Worm (Caenorhabditis elegans) whole organism, L4 larva: ENCODE measurements around the gene T10G3.1.

Experiments
- dmd-9 ChIP-seq: fragments of 200-800 bp; sonication (Bioruptor generic); IDR thresholded peaks from 2 replicates; pipeline ENCODE4 v1.3.6; 2022; ENCODE audit warnings: missing genetic modification reagents, missing genetic modification characterization, missing compliant biosample characterization
- lsy-2 ChIP-seq, 2 experiments: fragments of 150-350 bp in 1 of 2; sonication (generic microtip) in 1 of 2; optimal IDR thresholded peaks; 2 replicates each; lab custom pipeline; 2014 to 2017; ENCODE audit warnings: missing biosample characterization in 2 of 2, missing genetic modification characterization in 2 of 2
- mdt-29 ChIP-seq: fragments of 200-800 bp; sonication (Bioruptor generic); IDR thresholded peaks from 2 replicates; pipeline ENCODE4 v1.3.6; 2022; ENCODE audit warnings: missing genetic modification reagents, missing genetic modification characterization, missing compliant biosample characterization
- mes-2 ChIP-seq: sonication (generic microtip); optimal IDR thresholded peaks from 2 replicates; lab custom pipeline; 2016; ENCODE audit warnings: missing genotype, mild to moderate bottlenecking, missing genetic modification characterization, missing compliant biosample characterization; ENCODE audit not compliant: poor library complexity, severe bottlenecking
- nhr-237 ChIP-seq: sonication (generic microtip); optimal IDR thresholded peaks from 2 replicates; lab custom pipeline; 2017; ENCODE audit warnings: missing biosample characterization, missing genetic modification characterization
- nhr-76 ChIP-seq: fragments of 150-350 bp; optimal IDR thresholded peaks from 2 replicates; lab custom pipeline; 2014; ENCODE audit warnings: missing biosample characterization, missing genetic modification characterization
- vab-7 ChIP-seq: fragments of 200-800 bp; sonication (Bioruptor generic); IDR thresholded peaks from 2 replicates; pipeline ENCODE4 v1.3.6; 2022; ENCODE audit warnings: missing genetic modification reagents, missing genetic modification characterization, missing compliant biosample characterization

DNA sequence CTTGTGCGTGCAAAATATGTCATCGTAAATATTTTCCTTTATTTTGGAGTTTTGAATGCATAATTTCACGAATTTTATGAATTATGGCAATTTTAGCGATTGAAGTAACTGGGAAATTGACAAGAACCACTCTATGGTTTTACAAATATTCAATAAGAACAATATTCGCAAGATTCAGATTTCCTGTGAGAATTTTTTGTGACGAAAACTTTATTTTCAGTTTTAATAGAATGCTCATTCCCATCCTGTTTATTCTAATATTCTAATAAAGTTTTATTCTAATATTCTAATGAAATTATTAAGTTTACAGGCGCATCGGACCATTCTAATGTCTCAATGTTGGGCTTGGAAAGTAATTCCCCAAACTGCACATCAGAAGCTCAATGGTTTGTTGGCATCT lies 49.7 kb upstream of the T10G3.1 start, which contains the start of gene R11G10.3:
- no peak for TF ChIP-seq mes-2 (tag; lab: Kevin White, UChicago)
- no peak for TF ChIP-seq lsy-2 (tag; optimal IDR thresholded peaks at IDR 0.05; lab: Kevin White, UChicago)
- TF ChIP-seq nhr-76, result no peak
- TF ChIP-seq mdt-29 (GFP tag; lab: Robert Waterston, UW), result no peak
- no peak for TF ChIP-seq dmd-9
- TF ChIP-seq nhr-237 (tag; lab: Kevin White, UChicago), result no peak
- no peak for TF ChIP-seq vab-7
